Worm (Caenorhabditis elegans): ENCODE data around the gene ZC239.16.

Gene ZC239.16

ce11 chrII:3208679-3209078, 16.4 kb downstream of the ZC239.16 start, which contains the start of gene sdz-35:
Gene sdz-35 (minus strand): TSS chrII:3208779.
- no peak for TF ChIP-seq Y79H2A.3 (GFP tag; conservative IDR thresholded peaks at IDR 0.05)

- TF ChIP-seq let-607 (tag; optimal IDR thresholded peaks at IDR 0.05) (no peak), hlh-12 (tag; optimal IDR thresholded peaks at IDR 0.05) (no peak), chd-7 (tag; optimal IDR thresholded peaks at IDR 0.05) (no peak), egrh-3 (GFP tag; IDR thresholded peaks at IDR 0.05) (no peak), nfya-1 (tag; optimal IDR thresholded peaks at IDR 0.05; ENCODE audit: borderline replicate concordance, insufficient read depth) (no peak), Y53G8AR.9 (GFP tag; conservative IDR thresholded peaks at IDR 0.05) (no peak), madf-3 (GFP tag; IDR thresholded peaks at IDR 0.05) (no peak), lin-54 (GFP tag; optimal IDR thresholded peaks at IDR 0.05) (no peak), zfh-2 (GFP tag; conservative IDR thresholded peaks at IDR 0.05) (no peak)
These were observed 18.6 kb downstream of the ZC239.16 start, which contains the start of the genes ZC239.20 and ZC239.21 for ce11 chrII:3206423-3206989. Gene ZC239.20 (minus strand): TSS chrII:3206523. Gene ZC239.21 (plus strand): TSS chrII:3206939.

ce11 chrII:3203415-3203814, 21.7 kb downstream of the ZC239.16 start, which contains the start of gene sri-50:
Gene sri-50 (plus strand): TSS chrII:3203715.
- no peak for TF ChIP-seq repo-1 (tag; optimal IDR thresholded peaks at IDR 0.05)
- TF ChIP-seq pha-4 (tag; optimal IDR thresholded peaks at IDR 0.05), result no peak
- TF ChIP-seq nhr-27 (tag; optimal IDR thresholded peaks at IDR 0.05), result no peak
- no peak for TF ChIP-seq ztf-25 (GFP tag; IDR thresholded peaks at IDR 0.05)
- no peak for TF ChIP-seq F22D6.2 (tag; optimal IDR thresholded peaks at IDR 0.05)
- no peak for TF ChIP-seq nfya-2 (GFP tag; IDR thresholded peaks at IDR 0.05)
- TF ChIP-seq C17E4.6 (GFP tag; IDR thresholded peaks at IDR 0.05), result no peak
- TF ChIP-seq rpc-1 (optimal IDR thresholded peaks at IDR 0.05), result no peak
- TF ChIP-seq rpc-1 (tag; optimal IDR thresholded peaks at IDR 0.05), result no peak
- TF ChIP-seq attf-6 (GFP tag; IDR thresholded peaks at IDR 0.05), result no peak
- TF ChIP-seq ceh-100 (GFP tag; IDR thresholded peaks at IDR 0.05), result no peak
- TF ChIP-seq egrh-3 (GFP tag; IDR thresholded peaks at IDR 0.05), result no peak
- no peak for TF ChIP-seq nfyb-1 (GFP tag; IDR thresholded peaks at IDR 0.05)

ce11 chrII:3202519-3202918, 22.6 kb downstream of the ZC239.16 start, which contains the start of gene sri-53:
Gene sri-53 (minus strand): TSS chrII:3202619.
- TF ChIP-seq pha-4 (tag; optimal IDR thresholded peaks at IDR 0.05), result no peak
- TF ChIP-seq ama-1 (optimal IDR thresholded peaks at IDR 0.05), result no peak
- no peak for TF ChIP-seq ama-1 (GFP tag; optimal IDR thresholded peaks at IDR 0.05)
- no peak for TF ChIP-seq him-1 (tag; optimal IDR thresholded peaks at IDR 0.05)
- TF ChIP-seq tbp1 (GFP tag; optimal IDR thresholded peaks at IDR 0.05), result no peak
- TF ChIP-seq F22D6.2 (tag; optimal IDR thresholded peaks at IDR 0.05), result no peak
- no peak for TF ChIP-seq F55B11.4 (tag; optimal IDR thresholded peaks at IDR 0.05; ENCODE audit: borderline replicate concordance, insufficient read depth)
- no peak for TF ChIP-seq let-526 (GFP tag; IDR thresholded peaks at IDR 0.05)
- no peak for TF ChIP-seq hmg-1.2 (GFP tag; IDR thresholded peaks at IDR 0.05)
- TF ChIP-seq C06A6.2 (GFP tag; conservative IDR thresholded peaks at IDR 0.05), result no peak
- no peak for TF ChIP-seq aptf-2 (GFP tag; conservative IDR thresholded peaks at IDR 0.05)
- no peak for TF ChIP-seq zim-3 (tag; optimal IDR thresholded peaks at IDR 0.05)
- no peak for TF ChIP-seq D2030.7 (GFP tag; IDR thresholded peaks at IDR 0.05)
- no peak for TF ChIP-seq ztf-18 (tag; optimal IDR thresholded peaks at IDR 0.05)
- no peak for TF ChIP-seq ceh-91 (GFP tag; IDR thresholded peaks at IDR 0.05)
- no peak for TF ChIP-seq aptf-3 (GFP tag; IDR thresholded peaks at IDR 0.05)
- TF ChIP-seq cebp-2 (GFP tag; IDR thresholded peaks at IDR 0.05), result no peak

Data from whole organism, young adult.